Worm (Caenorhabditis elegans) whole organism, L4/young adult: ENCODE data around the gene F11E6.4.

Experiments used
- W03F9.2 ChIP-seq: fragments of 150-350 bp; optimal IDR thresholded peaks from 2 replicates; lab custom pipeline; 2014; ENCODE audit warnings: missing biosample characterization, missing genetic modification characterization
- dao-5 ChIP-seq: sonication (generic microtip); optimal IDR thresholded peaks from 2 replicates; lab custom pipeline; 2016; ENCODE audit warnings: missing genotype, missing genetic modification characterization, moderate library complexity, missing compliant biosample characterization
- him-1 ChIP-seq: sonication (generic microtip); optimal IDR thresholded peaks from 2 replicates; lab custom pipeline; 2016; ENCODE audit warnings: missing genotype, missing genetic modification reagents, missing genetic modification characterization, missing compliant biosample characterization

F11E6.4 gene

ce11 chrIV:17426970-17427369 lies 43.2 kb downstream of the F11E6.4 start:
- TF ChIP-seq W03F9.2 (tag; lab: Kevin White, UChicago) (no peak), him-1 (tag; lab: Kevin White, UChicago) (no peak), dao-5 (tag; lab: Kevin White, UChicago) (no peak)
